Fruit fly (Drosophila melanogaster) whole organism, embryonic: ENCODE data around the gene Fbp2.
A peak's percentile ranks its signal among the peaks of the same experiment; 100 is the strongest.

ENCODE experiments used
- Adf1 ChIP-seq: fragments of 200-800 bp; sonication (Bioruptor generic); IDR thresholded peaks from 2 replicates; pipeline ENCODE4 v1.3.6; 2022; ENCODE audit warnings: missing biosample characterization, missing genetic modification characterization
- Bdp1 ChIP-seq: fragments of 200-800 bp; sonication (Bioruptor generic); optimal IDR thresholded peaks from 3 replicates; lab custom pipeline; 2016; ENCODE audit warnings: missing biosample characterization, missing genetic modification characterization
- BtbVII ChIP-seq: fragments of 200-800 bp; sonication (Bioruptor generic); optimal IDR thresholded peaks from 3 replicates; lab custom pipeline; 2017; ENCODE audit warnings: missing biosample characterization, mild to moderate bottlenecking, missing genetic modification characterization
- CG11723 ChIP-seq: fragments of 200-800 bp; sonication (Bioruptor generic); optimal IDR thresholded peaks from 2 replicates; lab custom pipeline; 2017; ENCODE audit warnings: missing biosample characterization, mild to moderate bottlenecking, missing genetic modification characterization
- CG12071 ChIP-seq: fragments of 200-800 bp; sonication (Bioruptor generic); optimal IDR thresholded peaks from 3 replicates; lab custom pipeline; 2018; ENCODE audit warnings: missing biosample characterization, mild to moderate bottlenecking, missing genetic modification characterization
- CG12219 ChIP-seq: fragments of 200-800 bp; sonication (Bioruptor generic); optimal IDR thresholded peaks from 3 replicates; lab custom pipeline; 2018; ENCODE audit warnings: missing biosample characterization, mild to moderate bottlenecking, missing genetic modification characterization
- CG13894 ChIP-seq: fragments of 200-800 bp; sonication (Bioruptor generic); optimal IDR thresholded peaks from 3 replicates; lab custom pipeline; 2018; ENCODE audit warnings: missing biosample characterization, mild to moderate bottlenecking, missing genetic modification characterization, moderate library complexity
- CG14860 ChIP-seq: fragments of 200-800 bp; sonication (Bioruptor generic); IDR thresholded peaks from 3 replicates; pipeline ENCODE4 v1.3.6; 2022; ENCODE audit warnings: missing biosample characterization, missing genetic modification characterization; ENCODE audit not compliant: partially characterized antibody
- CG17186 ChIP-seq: fragments of 200-800 bp; sonication (Bioruptor generic); optimal IDR thresholded peaks from 3 replicates; lab custom pipeline; 2017; ENCODE audit warnings: missing biosample characterization, missing genetic modification reagents, missing genetic modification characterization
- CG2678 ChIP-seq: fragments of 200-800 bp; sonication (Bioruptor generic); optimal IDR thresholded peaks from 3 replicates; lab custom pipeline; 2019; ENCODE audit warnings: missing biosample characterization, mild to moderate bottlenecking, missing genetic modification characterization, moderate library complexity
- CG31388 ChIP-seq: fragments of 200-800 bp; sonication (Bioruptor generic); optimal IDR thresholded peaks from 2 replicates; lab custom pipeline; 2016; ENCODE audit warnings: missing biosample characterization, missing genetic modification characterization
- CG34376 ChIP-seq: fragments of 200-800 bp; sonication (Bioruptor generic); optimal IDR thresholded peaks from 2 replicates; lab custom pipeline; 2018; ENCODE audit warnings: missing biosample characterization, mild to moderate bottlenecking, missing genetic modification characterization
- CG3847 ChIP-seq: fragments of 200-800 bp; sonication (Bioruptor generic); IDR thresholded peaks from 2 replicates; pipeline ENCODE4 v1.3.6; 2022; ENCODE audit warnings: missing biosample characterization, missing genetic modification characterization
- CG4404 ChIP-seq: fragments of 200-800 bp; sonication (Bioruptor generic); IDR thresholded peaks from 2 replicates; pipeline ENCODE4 v1.3.6; 2022; ENCODE audit warnings: missing biosample characterization, missing genetic modification characterization
- CG5180 ChIP-seq: fragments of 200-800 bp; sonication (Bioruptor generic); optimal IDR thresholded peaks from 3 replicates; lab custom pipeline; 2017; ENCODE audit warnings: missing biosample characterization, missing genetic modification characterization, mild to moderate bottlenecking, moderate library complexity, missing genetic modification reagents
- CG9727 ChIP-seq: fragments of 200-800 bp; sonication (Bioruptor generic); optimal IDR thresholded peaks from 3 replicates; lab custom pipeline; 2017; ENCODE audit warnings: missing biosample characterization, mild to moderate bottlenecking, missing genetic modification characterization
- CG9932 ChIP-seq: fragments of 200-800 bp; sonication (Bioruptor generic); IDR thresholded peaks from 2 replicates; pipeline ENCODE4 v1.3.6; 2022; ENCODE audit warnings: missing biosample characterization, missing genetic modification characterization
- D ChIP-seq, 2 experiments: fragments of 200-800 bp in 1 of 2; fragments of >200 bp in 1 of 2; sonication (Bioruptor generic) in 1 of 2; optimal IDR thresholded peaks; 2 replicates in 1 of 2; 3 replicates in 1 of 2; lab custom pipeline; 2017; ENCODE audit warnings: mild to moderate bottlenecking in 1 of 2, missing biosample characterization in 1 of 2, missing genetic modification characterization in 1 of 2, missing genetic modification reagents in 1 of 2
- D19A ChIP-seq: fragments of 200-800 bp; optimal IDR thresholded peaks from 3 replicates; lab custom pipeline; 2019; ENCODE audit warnings: missing biosample characterization, mild to moderate bottlenecking, missing genetic modification characterization, moderate library complexity
- E2f2 ChIP-seq: fragments of 200-800 bp; sonication (Bioruptor generic); IDR thresholded peaks from 2 replicates; pipeline ENCODE4 v1.3.6; 2022; ENCODE audit warnings: missing biosample characterization, missing genetic modification characterization
- Eip74EF ChIP-seq, 2 experiments: fragments of 200-800 bp in 1 of 2; fragments of >200 bp in 1 of 2; sonication (Bioruptor generic) in 1 of 2; optimal IDR thresholded peaks; 2 replicates each; lab custom pipeline; 2017 to 2019; ENCODE audit warnings: missing biosample characterization in 2 of 2, missing genetic modification characterization in 2 of 2, mild to moderate bottlenecking in 1 of 2, moderate library complexity in 1 of 2
- Gsc ChIP-seq: fragments of 200-800 bp; sonication (Bioruptor generic); IDR thresholded peaks from 2 replicates; pipeline ENCODE4 v1.3.6; 2022; ENCODE audit warnings: missing biosample characterization, missing genetic modification characterization
- HLH4C ChIP-seq: fragments of 200-800 bp; sonication (Bioruptor generic); IDR thresholded peaks from 3 replicates; pipeline ENCODE4 v1.3.6; 2022; ENCODE audit warnings: missing biosample characterization, missing genetic modification characterization; ENCODE audit not compliant: partially characterized antibody
- HLH54F ChIP-seq: fragments of 200-800 bp; sonication (Bioruptor generic); optimal IDR thresholded peaks from 3 replicates; lab custom pipeline; 2016; ENCODE audit warnings: missing biosample characterization, missing genetic modification characterization
- Kr ChIP-seq: fragments of 200-800 bp; sonication (Bioruptor generic); optimal IDR thresholded peaks from 2 replicates; lab custom pipeline; 2017; ENCODE audit warnings: missing biosample characterization, mild to moderate bottlenecking, missing genetic modification characterization
- NFAT ChIP-seq: fragments of 200-800 bp; sonication (Bioruptor generic); IDR thresholded peaks from 2 replicates; pipeline ENCODE4 v1.3.6; 2022; ENCODE audit warnings: missing biosample characterization, missing genetic modification characterization
- NK7.1 ChIP-seq: fragments of 200-800 bp; sonication (Bioruptor generic); optimal IDR thresholded peaks from 3 replicates; lab custom pipeline; 2016; ENCODE audit warnings: missing biosample characterization, missing genetic modification characterization
- Poxn ChIP-seq: fragments of 200-800 bp; sonication (Bioruptor generic); IDR thresholded peaks from 2 replicates; pipeline ENCODE4 v1.3.6; 2022; ENCODE audit warnings: missing biosample characterization, missing genetic modification characterization
- Side ChIP-seq: fragments of 200-800 bp; sonication (Bioruptor generic); optimal IDR thresholded peaks from 2 replicates; lab custom pipeline; 2016; ENCODE audit warnings: missing biosample characterization, missing genetic modification characterization
- Sry-δ ChIP-seq: fragments of 200-800 bp; sonication (Bioruptor generic); optimal IDR thresholded peaks from 2 replicates; lab custom pipeline; 2016; ENCODE audit warnings: missing biosample characterization, missing genetic modification characterization
- Ssrp ChIP-seq: fragments of 200-800 bp; sonication (Bioruptor generic); optimal IDR thresholded peaks from 2 replicates; lab custom pipeline; 2018; ENCODE audit warnings: missing biosample characterization, mild to moderate bottlenecking, missing genetic modification characterization, moderate library complexity
- Trl ChIP-seq, 3 experiments: fragments of >200 bp in 2 of 3; fragments of 200-800 bp in 1 of 3; sonication (Bioruptor generic) in 1 of 3; optimal IDR thresholded peaks; 2 replicates in 1 of 3; 3 replicates in 2 of 3; lab custom pipeline; 2016 to 2017; ENCODE audit warnings: missing biosample characterization in 1 of 3, missing genetic modification characterization in 1 of 3
- abd-A ChIP-seq: fragments of 200-800 bp; sonication (Bioruptor generic); optimal IDR thresholded peaks from 3 replicates; lab custom pipeline; 2019; ENCODE audit warnings: missing biosample characterization, mild to moderate bottlenecking, missing genetic modification characterization, moderate library complexity
- bowl ChIP-seq: fragments of 200-800 bp; sonication (Bioruptor generic); IDR thresholded peaks from 2 replicates; pipeline ENCODE4 v1.3.6; 2022; ENCODE audit warnings: missing biosample characterization, missing genetic modification characterization
- cwo ChIP-seq: fragments of 200-800 bp; sonication (Bioruptor generic); optimal IDR thresholded peaks from 3 replicates; lab custom pipeline; 2017; ENCODE audit warnings: missing biosample characterization, missing genetic modification characterization, mild to moderate bottlenecking, moderate library complexity, missing genetic modification reagents
- dimm ChIP-seq: fragments of 200-800 bp; sonication (Bioruptor generic); IDR thresholded peaks from 2 replicates; pipeline ENCODE4 v1.3.6; 2022; ENCODE audit warnings: missing biosample characterization, missing genetic modification characterization
- dysf ChIP-seq: fragments of 200-800 bp; sonication (Bioruptor generic); IDR thresholded peaks from 3 replicates; pipeline ENCODE4 v1.3.6; 2022; ENCODE audit warnings: missing biosample characterization, missing genetic modification characterization
- eve ChIP-seq, 2 experiments: fragments of >200 bp; optimal IDR thresholded peaks; 2 replicates each; lab custom pipeline; 2017; ENCODE audit warnings: missing biosample characterization in 2 of 2, missing genetic modification characterization in 2 of 2
- eyg ChIP-seq: fragments of 200-800 bp; sonication (Bioruptor generic); optimal IDR thresholded peaks from 3 replicates; lab custom pipeline; 2016; ENCODE audit warnings: missing biosample characterization, missing genetic modification characterization
- fd102C ChIP-seq: fragments of 200-800 bp; sonication (Bioruptor generic); optimal IDR thresholded peaks from 2 replicates; lab custom pipeline; 2018; ENCODE audit warnings: missing biosample characterization, mild to moderate bottlenecking, missing genetic modification characterization, moderate library complexity
- fd96Cb ChIP-seq: fragments of 200-800 bp; sonication (Bioruptor generic); optimal IDR thresholded peaks from 2 replicates; lab custom pipeline; 2018; ENCODE audit warnings: missing biosample characterization, mild to moderate bottlenecking, missing genetic modification characterization, moderate library complexity
- gfzf ChIP-seq: fragments of 200-800 bp; sonication (Bioruptor generic); optimal IDR thresholded peaks from 2 replicates; lab custom pipeline; 2016; ENCODE audit warnings: missing biosample characterization, mild to moderate bottlenecking, missing genetic modification characterization, moderate library complexity
- org-1 ChIP-seq: fragments of 200-800 bp; sonication (Bioruptor generic); optimal IDR thresholded peaks from 2 replicates; lab custom pipeline; 2017; ENCODE audit warnings: missing biosample characterization, missing genetic modification characterization
- pros ChIP-seq: fragments of 200-800 bp; sonication (Bioruptor generic); optimal IDR thresholded peaks from 3 replicates; lab custom pipeline; 2019; ENCODE audit warnings: missing biosample characterization, mild to moderate bottlenecking, missing genetic modification characterization, moderate library complexity
- sc ChIP-seq, 3 experiments: fragments of >200 bp in 2 of 3; fragments of 200-800 bp in 1 of 3; sonication (Bioruptor generic) in 1 of 3; optimal IDR thresholded peaks; 2 replicates in 2 of 3; 3 replicates in 1 of 3; lab custom pipeline; 2017; ENCODE audit warnings: mild to moderate bottlenecking in 1 of 3, missing biosample characterization in 1 of 3, missing genetic modification characterization in 1 of 3, missing genetic modification reagents in 1 of 3
- stwl ChIP-seq: fragments of 200-800 bp; sonication (Bioruptor generic); optimal IDR thresholded peaks from 3 replicates; lab custom pipeline; 2018; ENCODE audit warnings: missing biosample characterization, mild to moderate bottlenecking, missing genetic modification characterization, moderate library complexity
- tgo ChIP-seq: fragments of 200-800 bp; sonication (Bioruptor generic); IDR thresholded peaks from 3 replicates; pipeline ENCODE4 v1.3.6; 2022; ENCODE audit warnings: missing biosample characterization, missing genetic modification characterization
- tio ChIP-seq: fragments of 200-800 bp; sonication (Bioruptor generic); optimal IDR thresholded peaks from 2 replicates; lab custom pipeline; 2017; ENCODE audit warnings: missing biosample characterization, missing genetic modification characterization, inconsistent platforms
- unpg ChIP-seq: fragments of 200-800 bp; sonication (Bioruptor generic); optimal IDR thresholded peaks from 3 replicates; lab custom pipeline; 2018; ENCODE audit warnings: missing biosample characterization, mild to moderate bottlenecking, missing genetic modification characterization, moderate library complexity
- wor ChIP-seq: fragments of 200-800 bp; sonication (Bioruptor generic); IDR thresholded peaks from 2 replicates; pipeline ENCODE4 v1.3.6; 2022; ENCODE audit warnings: missing biosample characterization, missing genetic modification characterization

Fbp2 gene

DNA sequence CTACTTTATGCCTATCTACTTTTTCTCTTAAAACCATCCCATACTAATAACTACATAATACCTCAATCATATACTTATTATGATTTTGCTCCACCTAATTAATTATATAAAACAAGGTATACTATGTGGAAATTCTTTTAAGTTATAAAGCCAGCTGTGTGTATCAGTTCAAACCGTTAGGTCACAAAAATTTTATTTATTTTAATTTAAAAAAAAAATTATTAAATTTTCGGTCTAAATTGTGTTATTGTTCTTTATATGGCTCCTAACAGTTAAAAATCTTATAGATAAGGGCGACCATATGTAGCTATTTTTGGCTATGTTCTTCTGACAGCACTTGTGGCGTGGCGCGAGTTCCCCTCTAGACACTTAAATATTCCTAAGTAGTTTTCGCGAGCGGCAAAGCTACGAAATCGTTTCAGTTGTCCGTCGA, 39.3 kb upstream of the Fbp2 start, which contains the start of gene Aldh (continued):
- TF ChIP-seq CG3847 (peak; percentile 50), dysf (GFP tag; lab: Robert Waterston, UW) (peak; percentile 53; the same call in 2 of the 3 replicates), CG9727 (GFP tag; lab: Kevin White, UChicago) (peak; percentile 21), CG11723 (GFP tag; lab: Kevin White, UChicago) (no peak), CG9932 (peak; percentile 75), NK7.1 (GFP tag; lab: Kevin White, UChicago) (no peak), fd96Cb (no peak), Ssrp (tag; lab: Kevin White, UChicago) (no peak), eve (GFP tag; optimal IDR thresholded peaks at IDR 0.05; lab: Kevin White, UChicago) (no peak), tio (GFP tag; lab: Kevin White, UChicago) (peak; percentile 7), cwo (peak; percentile 46), CG12219 (no peak), Eip74EF (GFP tag; optimal IDR thresholded peaks at IDR 0.05; lab: Kevin White, UChicago) (no peak), Adf1 (GFP tag; lab: Robert Waterston, UW) (no peak), NFAT (GFP tag; lab: Robert Waterston, UW) (peak; percentile 76), pros (GFP tag; lab: Kevin White, UChicago) (no peak), Trl (optimal IDR thresholded peaks at IDR 0.05; lab: Kevin White, UChicago) (no peak), Trl (GFP tag; optimal IDR thresholded peaks at IDR 0.05; lab: Kevin White, UChicago) (no peak), Kr (GFP tag; lab: Kevin White, UChicago) (no peak), HLH4C (no peak), D19A (tag; lab: Kevin White, UChicago) (no peak), CG14860 (GFP tag; lab: Robert Waterston, UW) (no peak), tgo (GFP tag; lab: Robert Waterston, UW) (no peak), E2f2 (GFP tag; lab: Robert Waterston, UW) (no peak), Sry-δ (GFP tag; lab: Kevin White, UChicago) (no peak), CG12071 (GFP tag; lab: Kevin White, UChicago) (no peak), eyg (GFP tag; lab: Kevin White, UChicago) (no peak), unpg (no peak), CG31388 (GFP tag; lab: Kevin White, UChicago) (no peak), CG4404 (GFP tag; lab: Robert Waterston, UW) (no peak), D (optimal IDR thresholded peaks at IDR 0.05; lab: Kevin White, UChicago) (no peak), D (GFP tag; optimal IDR thresholded peaks at IDR 0.05; lab: Kevin White, UChicago) (no peak), HLH54F (GFP tag; lab: Kevin White, UChicago) (no peak), Side (no peak), bowl (no peak), stwl (tag; lab: Kevin White, UChicago) (no peak), CG17186 (GFP tag; lab: Kevin White, UChicago) (no peak), BtbVII (no peak), fd102C (no peak), sc (optimal IDR thresholded peaks at IDR 0.05; lab: Kevin White, UChicago) (no peak), sc (GFP tag; optimal IDR thresholded peaks at IDR 0.05; lab: Kevin White, UChicago) (no peak), org-1 (GFP tag; lab: Kevin White, UChicago) (no peak), dimm (GFP tag; lab: Robert Waterston, UW) (no peak), CG34376 (GFP tag; lab: Kevin White, UChicago) (no peak), CG5180 (no peak), Poxn (no peak), wor (GFP tag; lab: Robert Waterston, UW) (no peak), gfzf (GFP tag; lab: Kevin White, UChicago) (no peak), abd-A (tag; lab: Kevin White, UChicago) (no peak), CG2678 (tag; lab: Kevin White, UChicago) (peak; percentile 75), Bdp1 (GFP tag; lab: Kevin White, UChicago) (no peak), Gsc (GFP tag; lab: Robert Waterston, UW) (no peak), CG13894 (no peak)
